Worm (Caenorhabditis elegans) whole organism, L4/young adult: ENCODE results near the gene C01G5.7.

Source experiments
- W03F9.2 ChIP-seq: fragments of 150-350 bp; optimal IDR thresholded peaks from 2 replicates; lab custom pipeline; 2014; ENCODE audit warnings: missing biosample characterization, missing genetic modification characterization
- dao-5 ChIP-seq: sonication (generic microtip); optimal IDR thresholded peaks from 2 replicates; lab custom pipeline; 2016; ENCODE audit warnings: missing genotype, missing genetic modification characterization, moderate library complexity, missing compliant biosample characterization
- him-1 ChIP-seq: sonication (generic microtip); optimal IDR thresholded peaks from 2 replicates; lab custom pipeline; 2016; ENCODE audit warnings: missing genotype, missing genetic modification reagents, missing genetic modification characterization, missing compliant biosample characterization

Gene C01G5.7

ce11 chrIV:6517859-6518258, at the start of gene C01G5.7:
Gene C01G5.7, plus strand, starts transcription at chrIV:6518159.
- TF ChIP-seq dao-5 (tag; lab: Kevin White, UChicago), result no peak
- no peak for TF ChIP-seq him-1 (tag; lab: Kevin White, UChicago)
- TF ChIP-seq W03F9.2 (tag; lab: Kevin White, UChicago), result no peak

- no peak for TF ChIP-seq W03F9.2 (tag; lab: Kevin White, UChicago)
- TF ChIP-seq him-1 (tag; lab: Kevin White, UChicago), result no peak
- TF ChIP-seq dao-5 (tag; lab: Kevin White, UChicago), result no peak
Observed at ce11 chrIV:6471216-6471615, 46.7 kb upstream of the C01G5.7 start, which contains the start of gene tmed-13. Gene tmed-13, minus strand, starts transcription at chrIV:6471384.

ce11 chrIV:6473140-6473539, 44.8 kb upstream of the C01G5.7 start, which contains the start of gene Y73B6BL.27:
Gene Y73B6BL.27, minus strand, starts transcription at chrIV:6473240.
- TF ChIP-seq him-1 (tag; lab: Kevin White, UChicago) (no peak), dao-5 (tag; lab: Kevin White, UChicago) (no peak), W03F9.2 (tag; lab: Kevin White, UChicago) (no peak)

- no peak for TF ChIP-seq dao-5 (tag; lab: Kevin White, UChicago)
Observed at ce11 chrIV:6474751-6475150, 43.2 kb upstream of the C01G5.7 start.

ce11 chrIV:6480221-6480620, 37.7 kb upstream of the C01G5.7 start, which contains the start of gene tyr-6:
Gene tyr-6, plus strand, starts transcription at chrIV:6480521.
- no peak for TF ChIP-seq W03F9.2 (tag; lab: Kevin White, UChicago)
- TF ChIP-seq him-1 (tag; lab: Kevin White, UChicago), result no peak
- TF ChIP-seq dao-5 (tag; lab: Kevin White, UChicago), result no peak

- TF ChIP-seq dao-5 (tag; lab: Kevin White, UChicago) (peak; percentile 61), W03F9.2 (tag; lab: Kevin White, UChicago) (peak; percentile 62), him-1 (tag; lab: Kevin White, UChicago) (no peak)
Observed at ce11 chrIV:6480978-6481377, 37.0 kb upstream of the C01G5.7 start.

ce11 chrIV:6487047-6487446, 30.9 kb upstream of the C01G5.7 start, which contains the start of gene Y73B6BL.37:
Gene Y73B6BL.37, plus strand, starts transcription at chrIV:6487347.
- TF ChIP-seq him-1 (tag; lab: Kevin White, UChicago), result no peak
- no peak for TF ChIP-seq W03F9.2 (tag; lab: Kevin White, UChicago)
- TF ChIP-seq dao-5 (tag; lab: Kevin White, UChicago), result no peak

ce11 chrIV:6491915-6492314, 26.0 kb upstream of the C01G5.7 start:
- TF ChIP-seq W03F9.2 (tag; lab: Kevin White, UChicago) (no peak), him-1 (tag; lab: Kevin White, UChicago) (no peak)

ce11 chrIV:6493299-6493698, 24.7 kb upstream of the C01G5.7 start, which contains the start of gene Y73B6BL.44:
Gene Y73B6BL.44, plus strand, starts transcription at chrIV:6493599.
- no peak for TF ChIP-seq dao-5 (tag; lab: Kevin White, UChicago)
- no peak for TF ChIP-seq him-1 (tag; lab: Kevin White, UChicago)
- no peak for TF ChIP-seq W03F9.2 (tag; lab: Kevin White, UChicago)

ce11 chrIV:6496103-6496502, 21.9 kb upstream of the C01G5.7 start:
- TF ChIP-seq W03F9.2 (tag; lab: Kevin White, UChicago), result no peak
- TF ChIP-seq him-1 (tag; lab: Kevin White, UChicago), result no peak
- TF ChIP-seq dao-5 (tag; lab: Kevin White, UChicago), result no peak

- TF ChIP-seq dao-5 (tag; lab: Kevin White, UChicago), result no peak
- TF ChIP-seq W03F9.2 (tag; lab: Kevin White, UChicago), result no peak
- TF ChIP-seq him-1 (tag; lab: Kevin White, UChicago), result no peak
Observed at ce11 chrIV:6500433-6500832, 17.5 kb upstream of the C01G5.7 start.

- TF ChIP-seq W03F9.2 (tag; lab: Kevin White, UChicago) (no peak), him-1 (tag; lab: Kevin White, UChicago) (no peak), dao-5 (tag; lab: Kevin White, UChicago) (no peak)
Observed at ce11 chrIV:6500843-6501242, 17.1 kb upstream of the C01G5.7 start.

ce11 chrIV:6502725-6503124, 15.2 kb upstream of the C01G5.7 start:
- TF ChIP-seq W03F9.2 (tag; lab: Kevin White, UChicago) (no peak), dao-5 (tag; lab: Kevin White, UChicago) (no peak), him-1 (tag; lab: Kevin White, UChicago) (no peak)

ce11 chrIV:6506424-6506823, 11.5 kb upstream of the C01G5.7 start, which contains the start of gene pqn-89:
Gene pqn-89, plus strand, starts transcription at chrIV:6506724.
- TF ChIP-seq dao-5 (tag; lab: Kevin White, UChicago) (no peak), him-1 (tag; lab: Kevin White, UChicago) (no peak)
